Fruit fly (Drosophila melanogaster): ENCODE measurements around the gene SrpRbeta.

dm6 chr3L:8716013-8716412 is 4.0 kb downstream of the SrpRbeta start:
- TF ChIP-seq Snoo (tag; optimal IDR thresholded peaks at IDR 0.05) (peak; percentile 1), D1 (tag; optimal IDR thresholded peaks at IDR 0.05) (no peak), Pif1A (GFP tag; optimal IDR thresholded peaks at IDR 0.05) (peak; percentile 31), rn (GFP tag; IDR thresholded peaks at IDR 0.05) (no peak), fd96Ca (GFP tag; IDR thresholded peaks at IDR 0.05) (no peak), CG17806 (tag; optimal IDR thresholded peaks at IDR 0.05) (peak; percentile 33), CG4496 (GFP tag; IDR thresholded peaks at IDR 0.05) (no peak)
